Worm (Caenorhabditis elegans): ENCODE measurements around the gene H03E18.1.
A peak's percentile ranks its signal among the peaks of the same experiment; 100 is the strongest.

H03E18.1 gene

ce11 chrX:8550099-8550498, 42.4 kb downstream of the H03E18.1 start:
- peak in 1 of 2 experiments; percentile 40 for TF ChIP-seq lsy-2 (tag; optimal IDR thresholded peaks at IDR 0.05)
- peak; percentile 49 to 88 for TF ChIP-seq mdl-1 (tag; optimal IDR thresholded peaks at IDR 0.05)
- peak; percentile 94 for TF ChIP-seq blmp-1 (tag; optimal IDR thresholded peaks at IDR 0.05; ENCODE audit: insufficient read depth)
- TF ChIP-seq mab-5 (tag; optimal IDR thresholded peaks at IDR 0.05): no peak
- TF ChIP-seq nhr-6 (tag; optimal IDR thresholded peaks at IDR 0.05): peak; percentile 73
- TF ChIP-seq sma-9 (GFP tag; optimal IDR thresholded peaks at IDR 0.05): peak; percentile 82
- TF ChIP-seq sma-9 (tag; optimal IDR thresholded peaks at IDR 0.05): no peak
- TF ChIP-seq lin-11 (tag; optimal IDR thresholded peaks at IDR 0.05): no peak
- TF ChIP-seq elt-3 (tag; optimal IDR thresholded peaks at IDR 0.05): no peak
- no peak for TF ChIP-seq alr-1 (tag; optimal IDR thresholded peaks at IDR 0.05)
- peak; percentile 68 for TF ChIP-seq C34F6.9 (tag; optimal IDR thresholded peaks at IDR 0.05)
- TF ChIP-seq nhr-21 (tag; optimal IDR thresholded peaks at IDR 0.05): peak; percentile 66
- peak; percentile 80 for TF ChIP-seq crh-2 (tag; optimal IDR thresholded peaks at IDR 0.05)
- TF ChIP-seq sem-4 (tag; optimal IDR thresholded peaks at IDR 0.05): peak; percentile 41
- peak; percentile 95 for TF ChIP-seq nhr-25 (tag; optimal IDR thresholded peaks at IDR 0.05)
- peak; percentile 70 for TF ChIP-seq sma-3 (GFP tag; optimal IDR thresholded peaks at IDR 0.05)
- peak; percentile 66 for TF ChIP-seq fos-1 (tag; optimal IDR thresholded peaks at IDR 0.05)
- peak; percentile 72 for TF ChIP-seq nhr-129 (tag; optimal IDR thresholded peaks at IDR 0.05)
- TF ChIP-seq F13H6.1 (tag; optimal IDR thresholded peaks at IDR 0.05): peak; percentile 64
- no peak for TF ChIP-seq nhr-77 (tag; optimal IDR thresholded peaks at IDR 0.05)
- TF ChIP-seq snpc-4 (tag; optimal IDR thresholded peaks at IDR 0.05): no peak
- TF ChIP-seq lin-13 (GFP tag; optimal IDR thresholded peaks at IDR 0.05): peak; percentile 41
- TF ChIP-seq gmeb-1 (tag; optimal IDR thresholded peaks at IDR 0.05): peak; percentile 47
- TF ChIP-seq ZK546.5 (tag; optimal IDR thresholded peaks at IDR 0.05): no peak
- TF ChIP-seq ceh-16 (tag; optimal IDR thresholded peaks at IDR 0.05): peak; percentile 77
- TF ChIP-seq nhr-10 (tag; optimal IDR thresholded peaks at IDR 0.05): no peak
- TF ChIP-seq egl-27 (tag; optimal IDR thresholded peaks at IDR 0.05): peak; percentile 40
- TF ChIP-seq zag-1 (tag; optimal IDR thresholded peaks at IDR 0.05): no peak
- TF ChIP-seq unc-39 (tag; optimal IDR thresholded peaks at IDR 0.05): no peak

ce11 chrX:8551687-8552327, 44.1 kb downstream of the H03E18.1 start, which contains the start of gene dhhc-14:
dhhc-14 (plus strand) TSS chrX:8552277.
- TF ChIP-seq sma-9 (GFP tag; optimal IDR thresholded peaks at IDR 0.05) (peak; percentile 12), sma-9 (tag; optimal IDR thresholded peaks at IDR 0.05) (no peak), lin-11 (tag; optimal IDR thresholded peaks at IDR 0.05) (peak; percentile 64), ZK546.5 (tag; optimal IDR thresholded peaks at IDR 0.05) (no peak), lsy-2 (tag; optimal IDR thresholded peaks at IDR 0.05) (peak in 1 of 2 experiments; percentile 49), unc-55 (GFP tag; optimal IDR thresholded peaks at IDR 0.05) (peak; percentile 76), C34F6.9 (tag; optimal IDR thresholded peaks at IDR 0.05) (peak; percentile 66), fos-1 (tag; optimal IDR thresholded peaks at IDR 0.05) (peak; percentile 48), crh-2 (tag; optimal IDR thresholded peaks at IDR 0.05) (peak; percentile 46), alr-1 (tag; optimal IDR thresholded peaks at IDR 0.05) (no peak), snpc-4 (tag; optimal IDR thresholded peaks at IDR 0.05) (peak; percentile 28), nhr-129 (tag; optimal IDR thresholded peaks at IDR 0.05) (peak; percentile 76), blmp-1 (tag; optimal IDR thresholded peaks at IDR 0.05; ENCODE audit: insufficient read depth) (no peak), nhr-237 (tag; optimal IDR thresholded peaks at IDR 0.05) (no peak), nhr-12 (tag; optimal IDR thresholded peaks at IDR 0.05) (no peak), mdl-1 (tag; optimal IDR thresholded peaks at IDR 0.05) (peak in 1 of 2 experiments; percentile 69), nhr-77 (tag; optimal IDR thresholded peaks at IDR 0.05) (no peak), lin-13 (GFP tag; optimal IDR thresholded peaks at IDR 0.05) (peak; percentile 42), F13H6.1 (tag; optimal IDR thresholded peaks at IDR 0.05) (peak; percentile 52), aly-2 (tag; optimal IDR thresholded peaks at IDR 0.05) (no peak), nhr-11 (tag; optimal IDR thresholded peaks at IDR 0.05) (no peak), skn-1 (tag; optimal IDR thresholded peaks at IDR 0.05) (no peak), zag-1 (tag; optimal IDR thresholded peaks at IDR 0.05) (peak; percentile 66), sem-4 (tag; optimal IDR thresholded peaks at IDR 0.05) (peak; percentile 57), egl-27 (tag; optimal IDR thresholded peaks at IDR 0.05) (no peak)

- TF ChIP-seq nhr-25 (tag; optimal IDR thresholded peaks at IDR 0.05) (peak; percentile 49), ztf-4 (tag; optimal IDR thresholded peaks at IDR 0.05) (no peak), ceh-16 (tag; optimal IDR thresholded peaks at IDR 0.05) (peak; percentile 45), blmp-1 (tag; optimal IDR thresholded peaks at IDR 0.05; ENCODE audit: insufficient read depth) (peak; percentile 83), nhr-11 (tag; optimal IDR thresholded peaks at IDR 0.05) (no peak)
Measured at ce11 chrX:8554029-8554428, 46.4 kb downstream of the H03E18.1 start.
